Worm (Caenorhabditis elegans) whole organism, young adult: ENCODE measurements around the gene srz-67.

Source experiments
- F39B2.1 ChIP-seq: fragments of 200-800 bp; sonication (Bioruptor generic); IDR thresholded peaks from 2 replicates; pipeline ENCODE4 v1.3.6; 2022; ENCODE audit warnings: missing genetic modification reagents, missing genetic modification characterization, missing compliant biosample characterization
- ama-1 ChIP-seq, 3 experiments: fragments of 150-350 bp in 1 of 3; sonication (generic microtip) in 2 of 3; optimal IDR thresholded peaks; 2 replicates each; lab custom pipeline; 2014 to 2018; ENCODE audit warnings: missing biosample characterization in 2 of 3, missing genetic modification characterization in 2 of 3, missing genetic modification reagents in 2 of 3
- atf-7 ChIP-seq: sonication (generic microtip); optimal IDR thresholded peaks from 2 replicates; lab custom pipeline; 2017; ENCODE audit warnings: mild to moderate bottlenecking, missing genetic modification characterization, missing compliant biosample characterization
- ceh-91 ChIP-seq: fragments of 200-800 bp; sonication (Bioruptor generic); IDR thresholded peaks from 2 replicates; pipeline ENCODE4 v1.3.6; 2022; ENCODE audit warnings: missing genetic modification reagents, missing genetic modification characterization, missing compliant biosample characterization
- dpl-1 ChIP-seq: fragments of 150-350 bp; optimal IDR thresholded peaks from 2 replicates; lab custom pipeline; 2014; ENCODE audit warnings: missing biosample characterization, missing genetic modification reagents, missing genetic modification characterization
- efl-1 ChIP-seq: fragments of 150-350 bp; optimal IDR thresholded peaks from 2 replicates; lab custom pipeline; 2014; ENCODE audit warnings: missing biosample characterization, missing genetic modification reagents, missing genetic modification characterization
- mes-4 ChIP-seq: sonication (generic microtip); optimal IDR thresholded peaks from 2 replicates; lab custom pipeline; 2016; ENCODE audit warnings: missing genotype, missing genetic modification characterization, missing compliant biosample characterization
- nfya-1 ChIP-seq: sonication (generic microtip); optimal IDR thresholded peaks from 2 replicates; lab custom pipeline; 2017; ENCODE audit warnings: antibody characterized with exemption, missing compliant biosample characterization, missing genetic modification characterization, borderline replicate concordance; ENCODE audit not compliant: insufficient read depth
- nhr-90 ChIP-seq: sonication (generic microtip); optimal IDR thresholded peaks from 2 replicates; lab custom pipeline; 2016; ENCODE audit warnings: missing genotype, mild to moderate bottlenecking, missing genetic modification characterization, missing compliant biosample characterization
- pha-4 ChIP-seq: fragments of 150-350 bp; sonication (generic microtip); optimal IDR thresholded peaks from 2 replicates; lab custom pipeline; 2014; ENCODE audit warnings: missing biosample characterization, missing genetic modification reagents, missing genetic modification characterization
- repo-1 ChIP-seq: sonication (generic microtip); optimal IDR thresholded peaks from 2 replicates; lab custom pipeline; 2017; ENCODE audit warnings: mild to moderate bottlenecking, missing genetic modification characterization, missing compliant biosample characterization
- snpc-4 ChIP-seq, 5 experiments: fragments of 150-350 bp in 1 of 5; sonication (generic microtip) in 4 of 5; optimal IDR thresholded peaks; 2 replicates each; lab custom pipeline; 2014 to 2018; ENCODE audit warnings: missing genetic modification characterization in 5 of 5, missing biosample characterization in 3 of 5, antibody characterized with exemption in 2 of 5, mild to moderate bottlenecking in 2 of 5, missing compliant biosample characterization in 2 of 5, missing genotype in 2 of 5, moderate library complexity in 2 of 5, missing genetic modification reagents in 1 of 5
- unc-62 ChIP-seq: fragments of 150-350 bp; optimal IDR thresholded peaks from 2 replicates; lab custom pipeline; 2014; ENCODE audit warnings: missing biosample characterization, missing genetic modification reagents, missing genetic modification characterization

- no peak for TF ChIP-seq nhr-90 (tag; lab: Kevin White, UChicago)
- no peak for TF ChIP-seq unc-62
- TF ChIP-seq F39B2.1 (GFP tag; lab: Robert Waterston, UW) = no peak
- TF ChIP-seq atf-7 = no peak
- TF ChIP-seq pha-4 = no peak
- TF ChIP-seq snpc-4 (GFP tag; optimal IDR thresholded peaks at IDR 0.05; lab: Kevin White, UChicago) = no peak
- no peak for TF ChIP-seq snpc-4 (tag; optimal IDR thresholded peaks at IDR 0.05; lab: Kevin White, UChicago)
- no peak for TF ChIP-seq ama-1 (optimal IDR thresholded peaks at IDR 0.05; lab: Kevin White, UChicago)
- no peak for TF ChIP-seq ama-1 (GFP tag; optimal IDR thresholded peaks at IDR 0.05; lab: Kevin White, UChicago)
- no peak for TF ChIP-seq dpl-1 (GFP tag; lab: Kevin White, UChicago)
- no peak for TF ChIP-seq efl-1 (GFP tag; lab: Kevin White, UChicago)
- no peak for TF ChIP-seq ceh-91 (GFP tag; lab: Robert Waterston, UW)
- TF ChIP-seq repo-1 (tag; lab: Kevin White, UChicago) = no peak
- TF ChIP-seq nfya-1 (tag; lab: Kevin White, UChicago) = no peak
- TF ChIP-seq mes-4 (tag; lab: Kevin White, UChicago) = no peak
These were observed 14.3 kb downstream of the srz-67 start, which contains the start of gene ZC239.13 for ce11 chrII:3222686-3223085.
